Worm (Caenorhabditis elegans) whole organism, young adult: Measurements from ENCODE around the gene K09B3.1.

ENCODE experiments used
- B0035.1 ChIP-seq: sonication (generic microtip); optimal IDR thresholded peaks from 2 replicates; lab custom pipeline; 2016; ENCODE audit warnings: missing genetic modification characterization, mild to moderate bottlenecking, missing compliant biosample characterization, missing genotype, missing genetic modification reagents
- B0261.1 ChIP-seq: sonication (generic microtip); optimal IDR thresholded peaks from 2 replicates; lab custom pipeline; 2016; ENCODE audit warnings: mild to moderate bottlenecking, missing genetic modification characterization, moderate library complexity, missing compliant biosample characterization
- D2030.7 ChIP-seq: fragments of 200-800 bp; sonication (Bioruptor generic); IDR thresholded peaks from 2 replicates; pipeline ENCODE4 v1.3.6; 2022; ENCODE audit warnings: missing genetic modification reagents, missing genetic modification characterization, missing compliant biosample characterization
- F23B12.7 ChIP-seq: sonication (generic microtip); optimal IDR thresholded peaks from 2 replicates; lab custom pipeline; 2017; ENCODE audit warnings: missing genetic modification characterization, mild to moderate bottlenecking, missing compliant biosample characterization, antibody characterized with exemption, moderate library complexity; ENCODE audit not compliant: insufficient read depth
- F33H1.4 ChIP-seq: fragments of 200-800 bp; sonication (Bioruptor generic); IDR thresholded peaks from 2 replicates; pipeline ENCODE4 v1.3.6; 2022; ENCODE audit warnings: missing genetic modification reagents, missing genetic modification characterization, missing compliant biosample characterization
- F39B2.1 ChIP-seq: fragments of 200-800 bp; sonication (Bioruptor generic); IDR thresholded peaks from 2 replicates; pipeline ENCODE4 v1.3.6; 2022; ENCODE audit warnings: missing genetic modification reagents, missing genetic modification characterization, missing compliant biosample characterization
- F49E8.2 ChIP-seq: sonication (generic microtip); optimal IDR thresholded peaks from 3 replicates; lab custom pipeline; 2017; ENCODE audit warnings: missing genetic modification characterization, mild to moderate bottlenecking, missing compliant biosample characterization, antibody characterized with exemption, moderate library complexity; ENCODE audit not compliant: insufficient read depth
- F57A8.1 ChIP-seq: fragments of 200-800 bp; sonication (Bioruptor generic); optimal IDR thresholded peaks from 2 replicates; lab custom pipeline; 2018; ENCODE audit warnings: mild to moderate bottlenecking, missing genetic modification characterization, moderate library complexity, missing compliant biosample characterization
- K12H6.12 ChIP-seq: fragments of 200-800 bp; sonication (Bioruptor generic); optimal IDR thresholded peaks from 2 replicates; lab custom pipeline; 2018; ENCODE audit warnings: mild to moderate bottlenecking, missing genetic modification characterization, missing compliant biosample characterization
- Y95B8A.8 ChIP-seq: fragments of 200-800 bp; sonication (Bioruptor generic); IDR thresholded peaks from 2 replicates; pipeline ENCODE4 v1.3.6; 2022; ENCODE audit warnings: missing genetic modification reagents, missing genetic modification characterization, missing compliant biosample characterization
- ceh-100 ChIP-seq: fragments of 200-800 bp; sonication (Bioruptor generic); IDR thresholded peaks from 2 replicates; pipeline ENCODE4 v1.3.6; 2022; ENCODE audit warnings: missing genetic modification reagents, missing genetic modification characterization, missing compliant biosample characterization
- ceh-58 ChIP-seq: fragments of 200-800 bp; sonication (Bioruptor generic); IDR thresholded peaks from 2 replicates; pipeline ENCODE4 v1.3.6; 2022; ENCODE audit warnings: missing genetic modification characterization, missing compliant biosample characterization
- chd-7 ChIP-seq: sonication (generic microtip); optimal IDR thresholded peaks from 2 replicates; lab custom pipeline; 2016; ENCODE audit warnings: mild to moderate bottlenecking, missing genetic modification characterization, moderate library complexity, missing compliant biosample characterization
- him-1 ChIP-seq: sonication (generic microtip); optimal IDR thresholded peaks from 2 replicates; lab custom pipeline; 2016; ENCODE audit warnings: missing genotype, missing genetic modification reagents, missing genetic modification characterization, missing compliant biosample characterization
- hlh-26 ChIP-seq: fragments of 200-800 bp; sonication (Bioruptor generic); conservative IDR thresholded peaks from 2 replicates; pipeline ENCODE4 v1.3.6; 2022; ENCODE audit warnings: missing genetic modification reagents, missing genetic modification characterization, missing compliant biosample characterization
- hmg-1.2 ChIP-seq: fragments of 200-800 bp; sonication (Bioruptor generic); IDR thresholded peaks from 2 replicates; pipeline ENCODE4 v1.3.6; 2022; ENCODE audit warnings: missing genetic modification reagents, missing genetic modification characterization, missing compliant biosample characterization
- lsl-1 ChIP-seq: fragments of 200-800 bp; sonication (Bioruptor generic); optimal IDR thresholded peaks from 2 replicates; lab custom pipeline; 2018; ENCODE audit warnings: mild to moderate bottlenecking, missing genetic modification characterization, moderate library complexity, missing compliant biosample characterization
- mcd-1 ChIP-seq: fragments of 200-800 bp; sonication (Bioruptor generic); IDR thresholded peaks from 2 replicates; pipeline ENCODE4 v1.3.6; 2022; ENCODE audit warnings: missing genetic modification reagents, missing genetic modification characterization, missing compliant biosample characterization
- mxl-1 ChIP-seq: sonication (generic microtip); optimal IDR thresholded peaks from 2 replicates; lab custom pipeline; 2016; ENCODE audit warnings: missing genetic modification characterization, missing compliant biosample characterization
- nfyb-1 ChIP-seq: fragments of 200-800 bp; sonication (Bioruptor generic); IDR thresholded peaks from 2 replicates; pipeline ENCODE4 v1.3.6; 2022; ENCODE audit warnings: missing genetic modification reagents, missing genetic modification characterization, missing compliant biosample characterization
- nhr-120 ChIP-seq: fragments of 200-800 bp; sonication (Bioruptor generic); IDR thresholded peaks from 2 replicates; pipeline ENCODE4 v1.3.6; 2022; ENCODE audit warnings: missing genetic modification characterization, missing compliant biosample characterization
- nhr-80 ChIP-seq: sonication (generic microtip); optimal IDR thresholded peaks from 2 replicates; lab custom pipeline; 2016; ENCODE audit warnings: missing genetic modification characterization, missing compliant biosample characterization
- pha-4 ChIP-seq: fragments of 150-350 bp; sonication (generic microtip); optimal IDR thresholded peaks from 2 replicates; lab custom pipeline; 2014; ENCODE audit warnings: missing biosample characterization, missing genetic modification reagents, missing genetic modification characterization
- snpc-1.1 ChIP-seq: sonication (generic microtip); optimal IDR thresholded peaks from 2 replicates; lab custom pipeline; 2017; ENCODE audit warnings: missing genetic modification characterization, mild to moderate bottlenecking, missing compliant biosample characterization, antibody characterized with exemption, moderate library complexity, missing genotype, missing genetic modification reagents; ENCODE audit not compliant: insufficient read depth
- tbp1 ChIP-seq: fragments of 200-800 bp; sonication (Bioruptor generic); optimal IDR thresholded peaks from 2 replicates; lab custom pipeline; 2018; ENCODE audit warnings: mild to moderate bottlenecking, missing genetic modification characterization, missing compliant biosample characterization
- zfh-2 ChIP-seq: fragments of 200-800 bp; sonication (Bioruptor generic); conservative IDR thresholded peaks from 2 replicates; pipeline ENCODE4 v1.3.6; 2022; ENCODE audit warnings: missing genetic modification reagents, missing genetic modification characterization, missing compliant biosample characterization
- ztf-26 ChIP-seq: sonication (generic microtip); optimal IDR thresholded peaks from 2 replicates; lab custom pipeline; 2017; ENCODE audit warnings: missing genetic modification characterization, missing compliant biosample characterization
- ztf-28 ChIP-seq: fragments of 200-800 bp; sonication (Bioruptor generic); IDR thresholded peaks from 2 replicates; pipeline ENCODE4 v1.3.6; 2022; ENCODE audit warnings: missing genetic modification reagents, missing genetic modification characterization, missing compliant biosample characterization
- ztf-3 ChIP-seq: fragments of 200-800 bp; sonication (Bioruptor generic); optimal IDR thresholded peaks from 2 replicates; lab custom pipeline; 2018; ENCODE audit warnings: mild to moderate bottlenecking, missing genetic modification characterization, missing compliant biosample characterization

Gene K09B3.1

ce11 chrIV:3815259-3815644, 20.7 kb downstream of the K09B3.1 start:
- TF ChIP-seq hlh-26 (GFP tag; lab: Robert Waterston, UW) (no peak), ceh-100 (GFP tag; lab: Robert Waterston, UW) (peak; percentile 66), F23B12.7 (no peak), mcd-1 (peak; percentile 57; the same call in 1 of the 2 replicates)

- TF ChIP-seq Y95B8A.8 (GFP tag; lab: Robert Waterston, UW) (no peak), nhr-80 (tag; lab: Kevin White, UChicago) (peak; percentile 11)
These were observed 22.7 kb downstream of the K09B3.1 start for ce11 chrIV:3817253-3817652.

ce11 chrIV:3819278-3819777, 24.8 kb downstream of the K09B3.1 start, which contains the start of gene bris-1:
Gene bris-1, minus strand, starts transcription at chrIV:3819328.
- TF ChIP-seq nfyb-1 (GFP tag; lab: Robert Waterston, UW) (no peak), nhr-80 (tag; lab: Kevin White, UChicago) (peak; percentile 88), ceh-58 (GFP tag; lab: Robert Waterston, UW) (0 out of 2 replicates have a peak, but pooled peaks have one; percentile 14), him-1 (tag; lab: Kevin White, UChicago) (no peak)
- TF ChIP-seq, all 124 proteins: peak for 2

ce11 chrIV:3820133-3820532, 25.6 kb downstream of the K09B3.1 start:
- no peak for TF ChIP-seq ztf-28 (GFP tag; lab: Robert Waterston, UW)
- TF ChIP-seq B0261.1: no peak
- TF ChIP-seq ztf-26 (tag; lab: Kevin White, UChicago): no peak
- no peak for TF ChIP-seq snpc-1.1 (tag; lab: Kevin White, UChicago)
- TF ChIP-seq F39B2.1 (GFP tag; lab: Robert Waterston, UW): no peak
- no peak for TF ChIP-seq hlh-26 (GFP tag; lab: Robert Waterston, UW)
- TF ChIP-seq him-1 (tag; lab: Kevin White, UChicago): no peak
- TF ChIP-seq nhr-120: no peak
- TF ChIP-seq pha-4 (tag; lab: Kevin White, UChicago): no peak
- TF ChIP-seq zfh-2 (GFP tag; lab: Robert Waterston, UW): no peak
- no peak for TF ChIP-seq chd-7 (tag; lab: Kevin White, UChicago)
- TF ChIP-seq F49E8.2: no peak
- no peak for TF ChIP-seq tbp1 (GFP tag; lab: Kevin White, UChicago)
- no peak for TF ChIP-seq F57A8.1 (GFP tag; lab: Kevin White, UChicago)
- no peak for TF ChIP-seq mxl-1 (tag; lab: Kevin White, UChicago)
- TF ChIP-seq K12H6.12: no peak
- no peak for TF ChIP-seq lsl-1 (GFP tag; lab: Kevin White, UChicago)
- no peak for TF ChIP-seq F33H1.4 (GFP tag; lab: Robert Waterston, UW)
- TF ChIP-seq ztf-3 (GFP tag; lab: Kevin White, UChicago): no peak

ce11 chrIV:3821554-3821953, 27.0 kb downstream of the K09B3.1 start:
- peak; percentile 73 for TF ChIP-seq hmg-1.2 (GFP tag; lab: Robert Waterston, UW)
- TF ChIP-seq nhr-80 (tag; lab: Kevin White, UChicago): peak; percentile 59
- no peak for TF ChIP-seq D2030.7 (GFP tag; lab: Robert Waterston, UW)

ce11 chrIV:3824720-3825119, 30.2 kb downstream of the K09B3.1 start:
- peak; percentile 49; the same call in 1 of the 2 replicates for TF ChIP-seq hmg-1.2 (GFP tag; lab: Robert Waterston, UW)
- TF ChIP-seq B0035.1 (tag; lab: Kevin White, UChicago): no peak
